Worm (Caenorhabditis elegans) whole organism, L2 larva: ENCODE data around the gene ceh-83.

Experiments
- C34F6.9 ChIP-seq: fragments of 150-350 bp; optimal IDR thresholded peaks from 2 replicates; lab custom pipeline; 2014; ENCODE audit warnings: missing biosample characterization, missing genetic modification characterization
- Y55F3AM.14 ChIP-seq: fragments of 200-800 bp; sonication (Bioruptor generic); optimal IDR thresholded peaks from 2 replicates; lab custom pipeline; 2018; ENCODE audit warnings: mild to moderate bottlenecking, missing genetic modification characterization, missing compliant biosample characterization
- ZK546.5 ChIP-seq: sonication (generic microtip); optimal IDR thresholded peaks from 2 replicates; lab custom pipeline; 2017; ENCODE audit warnings: missing biosample characterization, missing genetic modification characterization
- alr-1 ChIP-seq: fragments of 150-350 bp; optimal IDR thresholded peaks from 2 replicates; lab custom pipeline; 2014; ENCODE audit warnings: missing biosample characterization, missing genetic modification characterization
- aly-2 ChIP-seq: fragments of 150-350 bp; optimal IDR thresholded peaks from 2 replicates; lab custom pipeline; 2014; ENCODE audit warnings: missing biosample characterization, missing genetic modification characterization
- ama-1 ChIP-seq: fragments of 150-350 bp; optimal IDR thresholded peaks from 2 replicates; lab custom pipeline; 2018; ENCODE audit warnings: inconsistent platforms
- blmp-1 ChIP-seq: sonication (generic microtip); optimal IDR thresholded peaks from 2 replicates; lab custom pipeline; 2017; ENCODE audit warnings: missing genetic modification characterization, mild to moderate bottlenecking, missing compliant biosample characterization, antibody characterized with exemption, moderate library complexity; ENCODE audit not compliant: insufficient read depth
- ceh-16 ChIP-seq: fragments of 150-350 bp; optimal IDR thresholded peaks from 2 replicates; lab custom pipeline; 2014; ENCODE audit warnings: missing biosample characterization, missing genetic modification characterization
- ceh-82 ChIP-seq: fragments of 150-350 bp; optimal IDR thresholded peaks from 2 replicates; lab custom pipeline; 2014; ENCODE audit warnings: missing biosample characterization, missing genetic modification characterization
- crh-2 ChIP-seq: sonication (generic microtip); optimal IDR thresholded peaks from 2 replicates; lab custom pipeline; 2017; ENCODE audit warnings: missing biosample characterization, missing genetic modification characterization
- elt-1 ChIP-seq: fragments of 150-350 bp; optimal IDR thresholded peaks from 2 replicates; lab custom pipeline; 2014; ENCODE audit warnings: missing biosample characterization, missing genetic modification characterization
- fos-1 ChIP-seq: fragments of 150-350 bp; optimal IDR thresholded peaks from 2 replicates; lab custom pipeline; 2014; ENCODE audit warnings: missing biosample characterization, missing genetic modification characterization
- gmeb-1 ChIP-seq: fragments of 150-350 bp; optimal IDR thresholded peaks from 2 replicates; lab custom pipeline; 2014; ENCODE audit warnings: missing biosample characterization, missing genetic modification characterization
- lin-11 ChIP-seq: fragments of 150-350 bp; sonication (generic microtip); optimal IDR thresholded peaks from 2 replicates; lab custom pipeline; 2014; ENCODE audit warnings: missing biosample characterization, missing genetic modification characterization, inconsistent platforms, mixed read lengths
- lin-13 ChIP-seq: fragments of 150-350 bp; optimal IDR thresholded peaks from 2 replicates; lab custom pipeline; 2014; ENCODE audit warnings: missing biosample characterization, missing genetic modification reagents, missing genetic modification characterization
- lin-39 ChIP-seq: fragments of 150-350 bp; optimal IDR thresholded peaks from 2 replicates; lab custom pipeline; 2014; ENCODE audit warnings: missing biosample characterization, missing genetic modification reagents, missing genetic modification characterization
- mab-5 ChIP-seq: fragments of 150-350 bp; optimal IDR thresholded peaks from 2 replicates; lab custom pipeline; 2014; ENCODE audit warnings: missing biosample characterization, missing genetic modification characterization
- mbf-1 ChIP-seq: sonication (generic microtip); optimal IDR thresholded peaks from 2 replicates; lab custom pipeline; 2017; ENCODE audit warnings: missing biosample characterization, missing genetic modification characterization
- mdl-1 ChIP-seq, 2 experiments: fragments of 150-350 bp in 1 of 2; sonication (generic microtip) in 1 of 2; optimal IDR thresholded peaks; 2 replicates each; lab custom pipeline; 2017; ENCODE audit warnings: missing biosample characterization in 2 of 2, missing genetic modification characterization in 2 of 2
- nhr-10 ChIP-seq: sonication (generic microtip); optimal IDR thresholded peaks from 2 replicates; lab custom pipeline; 2017; ENCODE audit warnings: missing biosample characterization, missing genetic modification characterization
- nhr-11 ChIP-seq: fragments of 150-350 bp; optimal IDR thresholded peaks from 2 replicates; lab custom pipeline; 2014; ENCODE audit warnings: missing biosample characterization, missing genetic modification characterization
- nhr-12 ChIP-seq: fragments of 150-350 bp; optimal IDR thresholded peaks from 2 replicates; lab custom pipeline; 2014; ENCODE audit warnings: missing biosample characterization, missing genetic modification characterization
- nhr-129 ChIP-seq: fragments of 150-350 bp; optimal IDR thresholded peaks from 2 replicates; lab custom pipeline; 2014; ENCODE audit warnings: missing biosample characterization, missing genetic modification characterization
- nhr-23 ChIP-seq: fragments of 150-350 bp; optimal IDR thresholded peaks from 2 replicates; lab custom pipeline; 2014; ENCODE audit warnings: missing biosample characterization, missing genetic modification reagents, missing genetic modification characterization
- nhr-6 ChIP-seq: fragments of 150-350 bp; optimal IDR thresholded peaks from 2 replicates; lab custom pipeline; 2014; ENCODE audit warnings: missing biosample characterization, missing genetic modification characterization
- nhr-77 ChIP-seq: fragments of 150-350 bp; optimal IDR thresholded peaks from 2 replicates; lab custom pipeline; 2014; ENCODE audit warnings: missing biosample characterization, missing genetic modification characterization
- skn-1 ChIP-seq: sonication (generic microtip); optimal IDR thresholded peaks from 2 replicates; lab custom pipeline; 2017; ENCODE audit warnings: missing biosample characterization, missing genetic modification characterization
- sma-3 ChIP-seq: sonication (generic microtip); optimal IDR thresholded peaks from 2 replicates; lab custom pipeline; 2016; ENCODE audit warnings: missing genetic modification reagents, missing genetic modification characterization, missing compliant biosample characterization
- sma-9 ChIP-seq, 2 experiments: fragments of 150-350 bp in 1 of 2; sonication (generic microtip) in 1 of 2; optimal IDR thresholded peaks; 2 replicates each; lab custom pipeline; 2014 to 2016; ENCODE audit warnings: missing genetic modification characterization in 2 of 2, mild to moderate bottlenecking in 1 of 2, missing biosample characterization in 1 of 2, missing compliant biosample characterization in 1 of 2, missing genetic modification reagents in 1 of 2, moderate library complexity in 1 of 2
- snpc-4 ChIP-seq: fragments of 150-350 bp; optimal IDR thresholded peaks from 2 replicates; lab custom pipeline; 2014; ENCODE audit warnings: missing biosample characterization, missing genetic modification characterization
- unc-55 ChIP-seq: fragments of 150-350 bp; sonication (generic microtip); optimal IDR thresholded peaks from 3 replicates; lab custom pipeline; 2014; ENCODE audit warnings: missing biosample characterization, missing genetic modification reagents, missing genetic modification characterization
- unc-62 ChIP-seq: fragments of 150-350 bp; optimal IDR thresholded peaks from 2 replicates; lab custom pipeline; 2014; ENCODE audit warnings: missing biosample characterization, missing genetic modification reagents, missing genetic modification characterization
- zag-1 ChIP-seq: fragments of 150-350 bp; optimal IDR thresholded peaks from 2 replicates; lab custom pipeline; 2014; ENCODE audit warnings: missing biosample characterization, missing genetic modification characterization
- ztf-1 ChIP-seq: fragments of 200-800 bp; sonication (Bioruptor generic); conservative IDR thresholded peaks from 2 replicates; pipeline ENCODE4 v1.3.6; 2022; ENCODE audit warnings: missing genetic modification characterization, missing compliant biosample characterization
- ztf-11 ChIP-seq: sonication (generic microtip); optimal IDR thresholded peaks from 2 replicates; lab custom pipeline; 2017; ENCODE audit warnings: missing biosample characterization, missing genetic modification characterization
- ztf-4 ChIP-seq: fragments of 150-350 bp; optimal IDR thresholded peaks from 2 replicates; lab custom pipeline; 2014; ENCODE audit warnings: missing biosample characterization, missing genetic modification characterization

Gene ceh-83

ce11 chrII:1752990-1753389 is 16.7 kb upstream of the ceh-83 start, which contains the start of gene F36H5.9:
TSS of gene F36H5.9 (minus strand) at chrII:1753090.
- TF ChIP-seq sma-9 (GFP tag; optimal IDR thresholded peaks at IDR 0.05; lab: Kevin White, UChicago) (no peak), sma-9 (tag; optimal IDR thresholded peaks at IDR 0.05; lab: Kevin White, UChicago) (no peak), snpc-4 (tag; lab: Kevin White, UChicago) (no peak), Y55F3AM.14 (no peak), sma-3 (GFP tag; lab: Kevin White, UChicago) (no peak), ztf-1 (no peak), elt-1 (no peak), nhr-11 (tag; lab: Kevin White, UChicago) (no peak), ceh-16 (tag; lab: Kevin White, UChicago) (no peak), nhr-10 (tag; lab: Kevin White, UChicago) (no peak), ama-1 (lab: Kevin White, UChicago) (no peak), gmeb-1 (tag; lab: Kevin White, UChicago) (no peak), lin-39 (tag; lab: Kevin White, UChicago) (no peak), nhr-129 (no peak), lin-13 (GFP tag; lab: Kevin White, UChicago) (no peak), nhr-12 (tag; lab: Kevin White, UChicago) (no peak), C34F6.9 (tag; lab: Kevin White, UChicago) (no peak)

- no peak for TF ChIP-seq snpc-4 (tag; lab: Kevin White, UChicago)
- no peak for TF ChIP-seq nhr-23
- TF ChIP-seq zag-1 (tag; lab: Kevin White, UChicago) = no peak
- TF ChIP-seq lin-11 (tag; lab: Kevin White, UChicago) = no peak
- no peak for TF ChIP-seq lin-13 (GFP tag; lab: Kevin White, UChicago)
- no peak for TF ChIP-seq nhr-77 (tag; lab: Kevin White, UChicago)
- TF ChIP-seq lin-39 (tag; lab: Kevin White, UChicago) = no peak
- no peak for TF ChIP-seq mdl-1 (tag; optimal IDR thresholded peaks at IDR 0.05; lab: Kevin White, UChicago)
- no peak for TF ChIP-seq mbf-1 (tag; lab: Kevin White, UChicago)
- TF ChIP-seq unc-62 = no peak
- no peak for TF ChIP-seq nhr-12 (tag; lab: Kevin White, UChicago)
These were observed 14.1 kb upstream of the ceh-83 start, which contains the start of the genes F36H5.13 and F36H5.8 for ce11 chrII:1750413-1750812. TSS of gene F36H5.13 (minus strand) at chrII:1750513. TSS of gene F36H5.8 (minus strand) at chrII:1750686.

- no peak for TF ChIP-seq sma-9 (GFP tag; optimal IDR thresholded peaks at IDR 0.05; lab: Kevin White, UChicago)
- TF ChIP-seq sma-9 (tag; optimal IDR thresholded peaks at IDR 0.05; lab: Kevin White, UChicago) = no peak
- TF ChIP-seq Y55F3AM.14 = no peak
- TF ChIP-seq blmp-1 (tag; lab: Kevin White, UChicago) = no peak
- no peak for TF ChIP-seq lin-11 (tag; lab: Kevin White, UChicago)
- TF ChIP-seq ztf-11 (tag; lab: Kevin White, UChicago) = no peak
These were observed 7.8 kb upstream of the ceh-83 start, which contains the start of gene clec-19 for ce11 chrII:1744183-1744582. TSS of gene clec-19 (plus strand) at chrII:1744483.

ce11 chrII:1742535-1742934 is 6.2 kb upstream of the ceh-83 start, which contains the start of gene F36H5.12:
TSS of gene F36H5.12 (plus strand) at chrII:1742835.
- TF ChIP-seq mab-5 (tag; lab: Kevin White, UChicago) (no peak), aly-2 (tag; lab: Kevin White, UChicago) (no peak), ztf-4 (no peak), skn-1 (tag; lab: Kevin White, UChicago) (no peak), unc-55 (GFP tag; lab: Kevin White, UChicago) (no peak), mdl-1 (tag; optimal IDR thresholded peaks at IDR 0.05; lab: Kevin White, UChicago) (no peak), crh-2 (tag; lab: Kevin White, UChicago) (no peak), nhr-6 (no peak), ceh-82 (no peak), fos-1 (tag; lab: Kevin White, UChicago) (no peak)

ce11 chrII:1741248-1741647 is 4.9 kb upstream of the ceh-83 start, which contains the start of gene K07G6.1:
TSS of gene K07G6.1 (plus strand) at chrII:1741548.
- TF ChIP-seq nhr-77 (tag; lab: Kevin White, UChicago) (no peak), sma-3 (GFP tag; lab: Kevin White, UChicago) (no peak), zag-1 (tag; lab: Kevin White, UChicago) (no peak), nhr-10 (tag; lab: Kevin White, UChicago) (no peak), ZK546.5 (tag; lab: Kevin White, UChicago) (no peak), lin-13 (GFP tag; lab: Kevin White, UChicago) (no peak), ztf-11 (tag; lab: Kevin White, UChicago) (no peak), unc-62 (no peak), alr-1 (tag; lab: Kevin White, UChicago) (no peak)
- TF ChIP-seq, all 48 proteins: peak for 0
